Worm (Caenorhabditis elegans): ENCODE data around the gene T23C6.4.

ce11 chrX:17146545-17146944, 3.2 kb downstream of the T23C6.4 start:
- TF ChIP-seq ref-1 (GFP tag; conservative IDR thresholded peaks at IDR 0.05) (no peak), med-1 (GFP tag; optimal IDR thresholded peaks at IDR 0.05; ENCODE audit: insufficient read depth) (no peak), tab-1 (GFP tag; IDR thresholded peaks at IDR 0.05) (no peak), flt-1 (GFP tag; IDR thresholded peaks at IDR 0.05) (no peak)
